Worm (Caenorhabditis elegans) whole organism, mixed stage, embryonic: ENCODE results near the gene lin-18.

Experiments used
- blmp-1 ChIP-seq: fragments of 150-350 bp; optimal IDR thresholded peaks from 2 replicates; lab custom pipeline; 2014; ENCODE audit warnings: missing biosample characterization, missing genetic modification characterization
- elt-1 ChIP-seq: sonication (generic microtip); optimal IDR thresholded peaks from 2 replicates; lab custom pipeline; 2017; ENCODE audit warnings: missing genetic modification characterization, mild to moderate bottlenecking, missing compliant biosample characterization, antibody characterized with exemption, moderate library complexity, borderline replicate concordance; ENCODE audit not compliant: insufficient read depth
- lin-13 ChIP-seq: fragments of 150-350 bp; optimal IDR thresholded peaks from 2 replicates; lab custom pipeline; 2014; ENCODE audit warnings: missing biosample characterization, missing genetic modification characterization
- pha-4 ChIP-seq: fragments of 150-350 bp; optimal IDR thresholded peaks from 2 replicates; lab custom pipeline; 2018; ENCODE audit warnings: missing biosample characterization, missing genetic modification reagents, missing genetic modification characterization

- TF ChIP-seq pha-4 (tag; lab: Kevin White, UChicago): no peak
- no peak for TF ChIP-seq lin-13 (tag; lab: Kevin White, UChicago)
- no peak for TF ChIP-seq blmp-1 (tag; lab: Kevin White, UChicago)
- no peak for TF ChIP-seq elt-1
These were observed 2.0 kb downstream of the lin-18 start for ce11 chrX:3960345-3960744.
